Worm (Caenorhabditis elegans) whole organism, L4/young adult: Measurements from ENCODE around the gene nhr-126.

Experiments used
- W03F9.2 ChIP-seq: fragments of 150-350 bp; optimal IDR thresholded peaks from 2 replicates; lab custom pipeline; 2014; ENCODE audit warnings: missing biosample characterization, missing genetic modification characterization
- him-1 ChIP-seq: sonication (generic microtip); optimal IDR thresholded peaks from 2 replicates; lab custom pipeline; 2016; ENCODE audit warnings: missing genotype, missing genetic modification reagents, missing genetic modification characterization, missing compliant biosample characterization

DNA sequence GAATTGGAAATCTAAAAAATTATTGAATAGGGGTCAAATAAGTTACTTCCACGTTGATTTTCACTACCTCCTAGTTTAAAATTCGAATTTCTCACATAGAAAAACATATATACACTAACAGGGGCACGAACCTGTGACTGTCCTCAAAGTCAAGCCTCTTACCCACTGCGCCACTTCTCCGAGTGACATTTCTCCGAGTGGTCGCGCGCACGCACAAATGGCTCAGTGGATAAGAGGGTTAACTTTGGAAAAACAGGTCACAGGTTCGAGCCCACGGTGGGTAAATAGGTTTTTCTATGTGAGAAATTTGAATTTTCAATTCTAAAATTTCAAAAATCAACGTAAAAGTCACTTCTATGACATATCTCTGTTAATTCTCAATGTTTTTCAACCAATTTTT lies 48.4 kb downstream of the nhr-126 start:
- TF ChIP-seq W03F9.2 (no peak), him-1 (no peak)
